Fruit fly (Drosophila melanogaster) whole organism, adult: Measurements from ENCODE around the gene CG11980.

Experiments
- CG11617 ChIP-seq: fragments of 200-800 bp; sonication (Bioruptor generic); optimal IDR thresholded peaks from 2 replicates; lab custom pipeline; 2017; ENCODE audit warnings: mild to moderate bottlenecking, missing biosample characterization, missing genetic modification reagents, missing genetic modification characterization
- CG12768 ChIP-seq: fragments of 200-800 bp; sonication (Bioruptor generic); optimal IDR thresholded peaks from 2 replicates; lab custom pipeline; 2017; ENCODE audit warnings: missing biosample characterization, missing genetic modification characterization, mild to moderate bottlenecking, moderate library complexity, missing genetic modification reagents
- CG14711 ChIP-seq: fragments of 200-800 bp; sonication (Bioruptor generic); optimal IDR thresholded peaks from 2 replicates; lab custom pipeline; 2018; ENCODE audit warnings: missing biosample characterization, mild to moderate bottlenecking, missing genetic modification characterization, moderate library complexity
- CG1620 ChIP-seq: fragments of 200-800 bp; sonication (Bioruptor generic); optimal IDR thresholded peaks from 2 replicates; lab custom pipeline; 2016; ENCODE audit warnings: missing biosample characterization, missing genetic modification characterization
- CG33017 ChIP-seq: fragments of 200-800 bp; sonication (Bioruptor generic); optimal IDR thresholded peaks from 2 replicates; lab custom pipeline; 2018; ENCODE audit warnings: missing biosample characterization, mild to moderate bottlenecking, missing genetic modification characterization, moderate library complexity
- CG5204 ChIP-seq: fragments of 200-800 bp; sonication (Bioruptor generic); optimal IDR thresholded peaks from 2 replicates; lab custom pipeline; 2016; ENCODE audit warnings: missing biosample characterization, missing genetic modification characterization
- CG7045 ChIP-seq: fragments of 200-800 bp; sonication (Bioruptor generic); optimal IDR thresholded peaks from 2 replicates; lab custom pipeline; 2017; ENCODE audit warnings: missing biosample characterization, mild to moderate bottlenecking, missing genetic modification characterization
- Crg-1 ChIP-seq: fragments of 200-800 bp; sonication (Bioruptor generic); optimal IDR thresholded peaks from 2 replicates; lab custom pipeline; 2016; ENCODE audit warnings: missing biosample characterization, missing genetic modification characterization
- Mnt ChIP-seq: fragments of 200-800 bp; sonication (Bioruptor generic); optimal IDR thresholded peaks from 2 replicates; lab custom pipeline; 2016; ENCODE audit warnings: missing biosample characterization, mild to moderate bottlenecking, missing genetic modification characterization
- kay ChIP-seq: fragments of 200-800 bp; sonication (Bioruptor generic); peaks from one replicate; lab custom pipeline; 2016; ENCODE audit warnings: missing biosample characterization, missing genetic modification characterization, borderline replicate concordance
- pad ChIP-seq: fragments of 200-800 bp; sonication (Bioruptor generic); optimal IDR thresholded peaks from 3 replicates; lab custom pipeline; 2017; ENCODE audit warnings: missing biosample characterization, missing genetic modification characterization, mild to moderate bottlenecking, moderate library complexity, missing genetic modification reagents

DNA sequence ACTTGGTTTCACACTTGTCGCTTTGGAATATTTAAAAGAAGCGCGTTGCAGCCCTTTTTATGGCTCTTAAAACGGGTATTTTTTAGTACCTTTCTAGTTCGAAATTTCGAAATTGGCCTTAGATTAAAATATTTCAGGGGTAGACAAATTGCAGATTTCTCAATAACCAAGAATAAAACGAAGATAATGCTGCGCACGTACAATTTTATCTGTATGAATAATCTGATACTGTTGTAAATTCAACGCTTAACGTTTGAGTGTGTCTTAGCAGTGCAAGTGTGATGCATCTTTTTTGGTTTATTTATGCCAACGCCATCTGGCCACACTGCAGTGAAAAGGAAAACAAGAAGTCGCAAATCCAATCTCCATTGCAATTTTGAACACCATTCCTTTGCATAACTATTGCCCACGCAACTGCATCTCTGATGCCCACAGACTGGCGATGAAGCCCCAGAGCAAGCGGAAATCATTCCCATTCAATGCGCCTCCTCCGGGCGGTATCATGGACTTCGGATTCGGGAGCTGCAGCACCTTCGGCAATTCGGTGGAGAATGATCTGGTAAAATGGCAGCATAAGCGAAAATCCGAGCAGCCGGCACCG lies 46.8 kb downstream of the CG11980 start, which contains the start of gene Nmdmc:
- TF ChIP-seq CG5204 (GFP tag; lab: Kevin White, UChicago) (no peak), kay (GFP tag; lab: Kevin White, UChicago) (no peak), CG33017 (tag; lab: Kevin White, UChicago) (no peak), pad (GFP tag; lab: Kevin White, UChicago) (no peak), CG7045 (GFP tag; lab: Kevin White, UChicago) (no peak), CG12768 (GFP tag; lab: Kevin White, UChicago) (no peak), CG1620 (GFP tag; lab: Kevin White, UChicago) (no peak), CG14711 (tag; lab: Kevin White, UChicago) (no peak), Crg-1 (GFP tag; lab: Kevin White, UChicago) (no peak), Mnt (no peak), CG11617 (GFP tag; lab: Kevin White, UChicago) (no peak)
